Fruit fly (Drosophila melanogaster): ENCODE measurements around the gene plh.

plh gene

DNA sequence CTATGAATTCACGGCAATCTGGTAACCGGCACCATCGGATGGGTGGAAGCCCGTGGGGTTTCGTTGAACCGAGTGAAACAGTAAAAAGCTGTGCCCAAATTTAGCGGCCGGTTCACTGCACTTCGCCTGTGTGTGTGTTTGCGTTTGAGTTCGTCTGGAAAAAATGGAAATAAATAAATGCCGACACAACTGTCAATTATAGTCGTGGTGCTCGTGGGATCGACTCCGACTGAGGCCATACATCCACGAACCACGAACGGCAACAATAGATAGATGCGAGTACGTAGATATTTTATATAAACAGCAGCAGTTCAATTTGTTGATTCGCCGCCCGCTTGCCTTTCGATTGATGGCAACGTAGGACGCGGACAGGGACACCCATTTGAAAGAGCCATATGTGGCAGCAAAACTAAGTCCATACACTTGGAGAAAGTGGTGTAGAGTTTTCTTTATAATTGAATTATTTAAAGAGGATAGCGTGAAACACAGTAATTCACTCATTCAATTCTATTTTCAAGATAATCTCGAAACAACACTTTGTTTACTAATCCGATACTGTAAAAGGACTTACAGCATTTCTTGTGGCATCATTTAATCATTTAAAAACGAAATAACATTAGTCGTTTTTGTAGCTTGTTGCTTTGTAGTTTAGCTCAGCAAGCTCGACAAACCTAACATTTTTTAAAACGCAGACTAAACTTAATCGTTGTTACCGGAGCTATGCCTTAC lies 15.1 kb downstream of the plh start (continued):
- TF ChIP-seq Nf-YA (GFP tag; IDR thresholded peaks at IDR 0.05): no peak
- peak; percentile 6 for TF ChIP-seq run (tag; optimal IDR thresholded peaks at IDR 0.05)
- peak; percentile 35 for TF ChIP-seq fd96Cb (tag; optimal IDR thresholded peaks at IDR 0.05)
- TF ChIP-seq CG10147 (GFP tag; optimal IDR thresholded peaks at IDR 0.05): no peak
- peak; percentile 91 for TF ChIP-seq sens (GFP tag)
- TF ChIP-seq CG6689 (GFP tag; IDR thresholded peaks at IDR 0.05): peak; percentile 30; the same call in 1 of the 2 replicates
- TF ChIP-seq CG9932 (GFP tag; IDR thresholded peaks at IDR 0.05): no peak
- TF ChIP-seq CG16863 (GFP tag; optimal IDR thresholded peaks at IDR 0.05): peak; percentile 5
- no peak for TF ChIP-seq Atf3 (GFP tag; optimal IDR thresholded peaks at IDR 0.05)
- no peak for TF ChIP-seq so (GFP tag; IDR thresholded peaks at IDR 0.05)
- TF ChIP-seq CG2199 (GFP tag; IDR thresholded peaks at IDR 0.05): peak; percentile 59; the same call in 1 of the 3 replicates
- TF ChIP-seq kah (GFP tag; optimal IDR thresholded peaks at IDR 0.05): no peak
- no peak for TF ChIP-seq croc (GFP tag; conservative IDR thresholded peaks at IDR 0.05)
- no peak for TF ChIP-seq az2 (GFP tag; optimal IDR thresholded peaks at IDR 0.05)
- TF ChIP-seq CG12659 (GFP tag; optimal IDR thresholded peaks at IDR 0.05): no peak
- no peak for TF ChIP-seq CG5245 (GFP tag; optimal IDR thresholded peaks at IDR 0.05)
- no peak for TF ChIP-seq CG15479 (GFP tag; optimal IDR thresholded peaks at IDR 0.05)
- TF ChIP-seq CG4328 (GFP tag; optimal IDR thresholded peaks at IDR 0.05): peak; percentile 34
- TF ChIP-seq zfh2 (GFP tag; optimal IDR thresholded peaks at IDR 0.05): no peak
- peak; percentile 64 for TF ChIP-seq Med (GFP tag)
- peak; percentile 71 for TF ChIP-seq zf30C (GFP tag; optimal IDR thresholded peaks at IDR 0.05)
- TF ChIP-seq knrl (GFP tag; IDR thresholded peaks at IDR 0.05; ENCODE audit: partially characterized antibody): no peak
- TF ChIP-seq CG30020 (tag; optimal IDR thresholded peaks at IDR 0.05): no peak
- TF ChIP-seq CG14710 (tag; optimal IDR thresholded peaks at IDR 0.05): peak; percentile 30
- TF ChIP-seq CG17568 (GFP tag; optimal IDR thresholded peaks at IDR 0.05): peak; percentile 10
- no peak for TF ChIP-seq D (optimal IDR thresholded peaks at IDR 0.05)
- TF ChIP-seq D (GFP tag; optimal IDR thresholded peaks at IDR 0.05): peak; percentile 40
- TF ChIP-seq Atf-2 (GFP tag; optimal IDR thresholded peaks at IDR 0.05): no peak
- no peak for TF ChIP-seq amos (GFP tag; IDR thresholded peaks at IDR 0.05; ENCODE audit: partially characterized antibody)
- no peak for TF ChIP-seq ap (GFP tag; IDR thresholded peaks at IDR 0.05)
- peak; percentile 17 for TF ChIP-seq CG12219 (GFP tag; optimal IDR thresholded peaks at IDR 0.05)
- no peak for TF ChIP-seq pum (GFP tag; optimal IDR thresholded peaks at IDR 0.05)
- no peak for TF ChIP-seq org-1 (GFP tag; optimal IDR thresholded peaks at IDR 0.05)
- peak; percentile 72 for TF ChIP-seq kni (GFP tag; optimal IDR thresholded peaks at IDR 0.05)
- peak; percentile 54 for TF ChIP-seq dmrt11E (tag; optimal IDR thresholded peaks at IDR 0.05)
- TF ChIP-seq CG17385 (GFP tag; optimal IDR thresholded peaks at IDR 0.05): no peak
- peak in 1 of 3 experiments; percentile 41 for TF ChIP-seq lola (GFP tag; optimal IDR thresholded peaks at IDR 0.05)
- TF ChIP-seq Ets97D (GFP tag; optimal IDR thresholded peaks at IDR 0.05): no peak
- TF ChIP-seq corto (GFP tag; optimal IDR thresholded peaks at IDR 0.05): no peak
- TF ChIP-seq CG10979 (tag; optimal IDR thresholded peaks at IDR 0.05): peak; percentile 38
- TF ChIP-seq fd102C (GFP tag; optimal IDR thresholded peaks at IDR 0.05): no peak
- no peak for TF ChIP-seq CG2116 (GFP tag; optimal IDR thresholded peaks at IDR 0.05)
- TF ChIP-seq CG12071 (GFP tag; optimal IDR thresholded peaks at IDR 0.05): peak; percentile 2
- peak; percentile 6 for TF ChIP-seq pnt (GFP tag; optimal IDR thresholded peaks at IDR 0.05)
- 0 out of 2 replicates have a peak, but pooled peaks have one; percentile 11 for TF ChIP-seq esg (GFP tag; conservative IDR thresholded peaks at IDR 0.05)
- no peak for TF ChIP-seq CG16815 (GFP tag; optimal IDR thresholded peaks at IDR 0.05)
- peak; percentile 17 for TF ChIP-seq CG1603 (tag; optimal IDR thresholded peaks at IDR 0.05)
- TF ChIP-seq CG33557 (GFP tag; optimal IDR thresholded peaks at IDR 0.05): peak; percentile 38
- peak; percentile 10 for TF ChIP-seq mirr (GFP tag; optimal IDR thresholded peaks at IDR 0.05)
